Fruit fly (Drosophila melanogaster) whole organism, embryonic: ENCODE results near the gene Pss.

Source experiments
- BtbVII ChIP-seq: fragments of 200-800 bp; sonication (Bioruptor generic); optimal IDR thresholded peaks from 3 replicates; lab custom pipeline; 2017; ENCODE audit warnings: missing biosample characterization, mild to moderate bottlenecking, missing genetic modification characterization
- CG12071 ChIP-seq: fragments of 200-800 bp; sonication (Bioruptor generic); optimal IDR thresholded peaks from 3 replicates; lab custom pipeline; 2018; ENCODE audit warnings: missing biosample characterization, mild to moderate bottlenecking, missing genetic modification characterization
- CG12659 ChIP-seq: fragments of 200-800 bp; sonication (Bioruptor generic); optimal IDR thresholded peaks from 3 replicates; lab custom pipeline; 2017; ENCODE audit warnings: mild to moderate bottlenecking, missing biosample characterization, missing genetic modification reagents, missing genetic modification characterization
- CG15601 ChIP-seq: fragments of 200-800 bp; sonication (Bioruptor generic); optimal IDR thresholded peaks from 3 replicates; lab custom pipeline; 2019; ENCODE audit warnings: missing biosample characterization, mild to moderate bottlenecking, missing genetic modification characterization, moderate library complexity
- CG16779 ChIP-seq: fragments of 200-800 bp; sonication (Bioruptor generic); IDR thresholded peaks from 2 replicates; pipeline ENCODE4 v1.3.6; 2022; ENCODE audit warnings: missing biosample characterization, missing genetic modification characterization
- CG17829 ChIP-seq: fragments of 200-800 bp; optimal IDR thresholded peaks from 2 replicates; lab custom pipeline; 2019; ENCODE audit warnings: missing biosample characterization, mild to moderate bottlenecking, missing genetic modification characterization, moderate library complexity
- CG1792 ChIP-seq: fragments of 200-800 bp; sonication (Bioruptor generic); optimal IDR thresholded peaks from 2 replicates; lab custom pipeline; 2016; ENCODE audit warnings: missing biosample characterization, missing genetic modification characterization
- CG18476 ChIP-seq: fragments of 200-800 bp; sonication (Bioruptor generic); optimal IDR thresholded peaks from 2 replicates; lab custom pipeline; 2016; ENCODE audit warnings: missing biosample characterization, mild to moderate bottlenecking, missing genetic modification characterization
- CG2199 ChIP-seq: fragments of 200-800 bp; sonication (Bioruptor generic); IDR thresholded peaks from 3 replicates; pipeline ENCODE4 v1.3.6; 2022; ENCODE audit warnings: missing biosample characterization, missing genetic modification characterization
- CG2712 ChIP-seq: fragments of 200-800 bp; optimal IDR thresholded peaks from 3 replicates; lab custom pipeline; 2019; ENCODE audit warnings: missing biosample characterization, mild to moderate bottlenecking, missing genetic modification characterization, moderate library complexity
- CG30403 ChIP-seq: fragments of 200-800 bp; sonication (Bioruptor generic); optimal IDR thresholded peaks from 3 replicates; lab custom pipeline; 2016; ENCODE audit warnings: missing biosample characterization, missing genetic modification characterization
- CG32532 ChIP-seq: fragments of 200-800 bp; sonication (Bioruptor generic); IDR thresholded peaks from 2 replicates; pipeline ENCODE4 v1.3.6; 2022; ENCODE audit warnings: missing biosample characterization, missing genetic modification characterization
- CG33213 ChIP-seq: fragments of 200-800 bp; sonication (Bioruptor generic); optimal IDR thresholded peaks from 3 replicates; lab custom pipeline; 2016; ENCODE audit warnings: missing biosample characterization, missing genetic modification characterization
- CG33557 ChIP-seq: fragments of 200-800 bp; sonication (Bioruptor generic); optimal IDR thresholded peaks from 2 replicates; lab custom pipeline; 2019; ENCODE audit warnings: missing biosample characterization, mild to moderate bottlenecking, missing genetic modification characterization, moderate library complexity
- CG3726 ChIP-seq: fragments of 200-800 bp; sonication (Bioruptor generic); IDR thresholded peaks from 3 replicates; pipeline ENCODE4, ENCODE4 v1.3.6; 2022; ENCODE audit warnings: missing biosample characterization, missing genetic modification characterization
- CG42726 ChIP-seq: fragments of 200-800 bp; sonication (Bioruptor generic); IDR thresholded peaks from 2 replicates; pipeline ENCODE4 v1.3.6; 2022; ENCODE audit warnings: missing biosample characterization, missing genetic modification characterization; ENCODE audit not compliant: partially characterized antibody
- CG7745 ChIP-seq: fragments of 200-800 bp; sonication (Bioruptor generic); optimal IDR thresholded peaks from 2 replicates; lab custom pipeline; 2018; ENCODE audit warnings: missing biosample characterization, mild to moderate bottlenecking, missing genetic modification characterization, moderate library complexity
- CG9215 ChIP-seq: fragments of 200-800 bp; sonication (Bioruptor generic); IDR thresholded peaks from 2 replicates; pipeline ENCODE4 v1.3.6; 2022; ENCODE audit warnings: missing biosample characterization, missing genetic modification characterization
- D ChIP-seq, 2 experiments: fragments of 200-800 bp in 1 of 2; fragments of >200 bp in 1 of 2; sonication (Bioruptor generic) in 1 of 2; optimal IDR thresholded peaks; 2 replicates in 1 of 2; 3 replicates in 1 of 2; lab custom pipeline; 2017; ENCODE audit warnings: mild to moderate bottlenecking in 1 of 2, missing biosample characterization in 1 of 2, missing genetic modification characterization in 1 of 2, missing genetic modification reagents in 1 of 2
- Dad ChIP-seq: fragments of 200-800 bp; sonication (Bioruptor generic); optimal IDR thresholded peaks from 3 replicates; lab custom pipeline; 2016; ENCODE audit warnings: missing biosample characterization, missing genetic modification characterization
- Dfd ChIP-seq, 2 experiments: fragments of >200 bp; optimal IDR thresholded peaks; 2 replicates each; lab custom pipeline; 2017; ENCODE audit warnings: missing biosample characterization in 2 of 2, missing genetic modification characterization in 2 of 2
- Dref ChIP-seq: fragments of 200-800 bp; sonication (Bioruptor generic); IDR thresholded peaks from 2 replicates; pipeline ENCODE4 v1.3.6; 2022; ENCODE audit warnings: missing biosample characterization, missing genetic modification characterization
- H15 ChIP-seq: fragments of 200-800 bp; sonication (Bioruptor generic); IDR thresholded peaks from 3 replicates; pipeline ENCODE4 v1.3.6; 2022; ENCODE audit warnings: missing biosample characterization, missing genetic modification characterization
- Lpt ChIP-seq: fragments of >200 bp; optimal IDR thresholded peaks from 2 replicates; lab custom pipeline; 2018; ENCODE audit warnings: missing biosample characterization, missing genetic modification characterization
- NC2β ChIP-seq: fragments of 200-800 bp; sonication (Bioruptor generic); optimal IDR thresholded peaks from 2 replicates; lab custom pipeline; 2016; ENCODE audit warnings: missing biosample characterization, missing genetic modification characterization
- Nf-YB ChIP-seq: fragments of 200-800 bp; sonication (Bioruptor generic); optimal IDR thresholded peaks from 3 replicates; lab custom pipeline; 2019; ENCODE audit warnings: missing biosample characterization, mild to moderate bottlenecking, missing genetic modification characterization, moderate library complexity
- NfI ChIP-seq: fragments of 200-800 bp; sonication (Bioruptor generic); optimal IDR thresholded peaks from 3 replicates; lab custom pipeline; 2018; ENCODE audit warnings: missing biosample characterization, mild to moderate bottlenecking, missing genetic modification characterization, moderate library complexity
- Sin3A ChIP-seq: fragments of >200 bp; optimal IDR thresholded peaks from 2 replicates; lab custom pipeline; 2018
- Six4 ChIP-seq: fragments of 200-800 bp; sonication (Bioruptor generic); optimal IDR thresholded peaks from 2 replicates; lab custom pipeline; 2016; ENCODE audit warnings: missing biosample characterization, missing genetic modification characterization
- Sox100B ChIP-seq: fragments of 200-800 bp; sonication (Bioruptor generic); optimal IDR thresholded peaks from 3 replicates; lab custom pipeline; 2018; ENCODE audit warnings: missing biosample characterization, mild to moderate bottlenecking, missing genetic modification characterization
- Sry-β ChIP-seq: fragments of 200-800 bp; sonication (Bioruptor generic); optimal IDR thresholded peaks from 2 replicates; lab custom pipeline; 2018; ENCODE audit warnings: missing biosample characterization, mild to moderate bottlenecking, missing genetic modification characterization, moderate library complexity
- Ssrp ChIP-seq: fragments of 200-800 bp; sonication (Bioruptor generic); optimal IDR thresholded peaks from 2 replicates; lab custom pipeline; 2018; ENCODE audit warnings: missing biosample characterization, mild to moderate bottlenecking, missing genetic modification characterization, moderate library complexity
- TFAM ChIP-seq: fragments of 200-800 bp; sonication (Bioruptor generic); optimal IDR thresholded peaks from 2 replicates; lab custom pipeline; 2017; ENCODE audit warnings: missing biosample characterization, missing genetic modification characterization, inconsistent platforms
- aop ChIP-seq: fragments of 200-800 bp; sonication (Bioruptor generic); IDR thresholded peaks from 2 replicates; pipeline ENCODE4 v1.3.6; 2022; ENCODE audit warnings: missing biosample characterization, missing genetic modification characterization
- ato ChIP-seq: fragments of 200-800 bp; sonication (Bioruptor generic); IDR thresholded peaks from 2 replicates; pipeline ENCODE4 v1.3.6; 2022; ENCODE audit warnings: missing biosample characterization, missing genetic modification characterization; ENCODE audit not compliant: partially characterized antibody
- bigmax ChIP-seq: fragments of 200-800 bp; sonication (Bioruptor generic); optimal IDR thresholded peaks from 2 replicates; lab custom pipeline; 2018; ENCODE audit warnings: missing biosample characterization, mild to moderate bottlenecking, missing genetic modification characterization
- ems ChIP-seq: fragments of 200-800 bp; sonication (Bioruptor generic); optimal IDR thresholded peaks from 3 replicates; lab custom pipeline; 2016; ENCODE audit warnings: missing biosample characterization, missing genetic modification characterization
- gcm ChIP-seq: fragments of 200-800 bp; sonication (Bioruptor generic); optimal IDR thresholded peaks from 2 replicates; lab custom pipeline; 2019; ENCODE audit warnings: missing biosample characterization, mild to moderate bottlenecking, missing genetic modification characterization, moderate library complexity
- hbn ChIP-seq: fragments of 200-800 bp; sonication (Bioruptor generic); IDR thresholded peaks from 2 replicates; pipeline ENCODE4 v1.3.6; 2022; ENCODE audit warnings: missing biosample characterization, missing genetic modification characterization; ENCODE audit not compliant: partially characterized antibody
- lbe ChIP-seq: fragments of 200-800 bp; sonication (Bioruptor generic); optimal IDR thresholded peaks from 2 replicates; lab custom pipeline; 2016; ENCODE audit warnings: missing biosample characterization, mild to moderate bottlenecking, missing genetic modification characterization
- odd ChIP-seq: fragments of 200-800 bp; sonication (Bioruptor generic); optimal IDR thresholded peaks from 2 replicates; lab custom pipeline; 2017; ENCODE audit warnings: missing biosample characterization, mild to moderate bottlenecking, missing genetic modification characterization
- otp ChIP-seq: fragments of 200-800 bp; sonication (Bioruptor generic); IDR thresholded peaks from 3 replicates; pipeline ENCODE4, ENCODE4 v1.3.6; 2022; ENCODE audit warnings: missing biosample characterization, missing genetic modification characterization
- sim ChIP-seq: fragments of 200-800 bp; sonication (Bioruptor generic); IDR thresholded peaks from 2 replicates; pipeline ENCODE4 v1.3.6; 2022; ENCODE audit warnings: missing biosample characterization, missing genetic modification characterization
- wek ChIP-seq: fragments of 200-800 bp; sonication (Bioruptor generic); optimal IDR thresholded peaks from 3 replicates; lab custom pipeline; 2018; ENCODE audit warnings: missing biosample characterization, mild to moderate bottlenecking, missing genetic modification characterization, moderate library complexity
- zen2 ChIP-seq: fragments of 200-800 bp; sonication (Bioruptor generic); IDR thresholded peaks from 3 replicates; pipeline ENCODE4 v1.3.6; 2022; ENCODE audit warnings: missing biosample characterization, missing genetic modification characterization; ENCODE audit not compliant: partially characterized antibody

Pss gene

DNA sequence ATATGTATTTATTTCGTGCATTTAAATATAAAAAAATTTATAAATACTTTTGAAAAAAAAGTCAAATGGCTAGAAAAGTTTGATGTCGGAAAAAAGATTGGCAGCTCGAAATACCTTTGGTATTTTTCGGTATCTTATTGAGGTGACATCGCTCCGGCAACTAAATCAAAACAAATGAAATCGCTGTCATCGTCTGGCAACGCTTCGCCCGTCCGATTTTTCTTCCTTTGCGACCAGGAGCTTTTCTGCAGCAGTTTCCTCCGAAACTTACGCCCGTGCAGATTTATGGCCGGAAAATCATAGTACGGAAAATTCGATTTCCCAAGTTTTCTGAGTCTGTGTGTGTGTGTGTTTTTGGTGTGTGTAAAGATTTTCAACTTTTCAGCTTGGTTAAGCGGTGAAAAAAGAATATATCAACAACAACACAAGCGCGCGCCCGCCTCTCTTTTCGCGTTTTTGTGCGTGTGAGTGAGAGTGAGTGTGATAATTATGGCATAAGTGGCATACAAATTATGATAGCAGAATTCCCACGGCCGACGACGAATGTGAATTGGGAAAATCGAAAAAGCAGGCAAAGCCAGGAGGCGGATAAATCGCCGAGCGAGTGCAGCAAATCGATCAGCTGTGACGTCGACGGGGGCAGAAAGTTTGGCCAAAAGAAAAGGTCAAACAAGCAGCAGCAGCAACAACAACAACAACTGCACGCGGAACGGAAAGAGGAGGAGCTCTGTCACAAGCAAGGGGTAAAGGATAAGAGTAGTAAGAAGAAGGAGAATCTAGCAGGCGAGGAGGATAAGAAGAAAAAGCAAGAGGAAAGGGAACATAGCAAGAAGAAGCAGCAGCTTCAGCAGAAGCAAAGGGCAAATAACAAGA lies 28.6 kb downstream of the Pss start, which contains the start of gene CG32425 (continued):
- TF ChIP-seq zen2 (GFP tag; lab: Robert Waterston, UW) = no peak

DNA sequence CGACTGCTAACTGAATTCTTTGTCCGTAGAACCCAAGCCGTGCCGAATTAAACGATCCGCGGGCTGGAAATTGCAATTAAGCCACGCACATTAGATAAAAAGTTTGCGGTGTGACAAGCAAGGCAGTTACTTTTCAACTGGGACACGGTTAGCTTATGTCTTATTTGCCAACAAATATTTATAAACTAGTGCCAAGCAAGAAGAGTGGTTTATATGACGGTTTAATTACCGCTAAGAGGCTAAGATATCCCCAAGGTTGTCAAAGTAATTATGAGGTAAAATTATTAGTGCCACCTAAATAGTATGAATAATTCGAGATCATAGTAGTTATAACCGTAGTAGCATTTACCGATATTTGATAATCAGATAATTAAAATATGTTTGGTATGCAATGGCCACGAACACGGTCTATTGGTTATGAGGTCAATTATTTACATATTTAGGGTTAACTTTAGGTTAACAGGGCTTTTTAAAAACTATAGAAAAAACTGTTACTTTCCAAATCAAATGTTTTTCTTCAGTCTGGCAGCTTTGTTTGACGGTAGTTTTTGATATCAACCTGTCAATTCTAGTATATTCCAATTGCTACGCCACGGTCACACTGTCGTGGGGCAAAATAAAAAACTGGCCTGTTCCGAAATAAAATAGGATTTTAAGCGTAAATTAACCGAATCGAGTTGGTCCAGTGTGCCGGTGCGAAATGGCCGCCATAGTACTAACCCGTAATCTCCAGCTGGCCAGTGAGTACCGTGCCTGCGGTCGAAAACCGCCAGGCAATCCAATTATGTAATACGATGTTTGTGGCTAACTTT lies 31.0 kb downstream of the Pss start, which contains the start of gene ZnT77C:
Gene ZnT77C (minus strand): TSS at position 142 of the 812 bp plus-strand sequence.
- TF ChIP-seq CG12071 (GFP tag; lab: Kevin White, UChicago) = no peak
- peak; percentile 22 for TF ChIP-seq CG12659 (GFP tag; lab: Kevin White, UChicago)
- no peak for TF ChIP-seq Dad (GFP tag; lab: Kevin White, UChicago)
- no peak for TF ChIP-seq CG2712 (tag; lab: Kevin White, UChicago)
- no peak for TF ChIP-seq Sry-β (GFP tag; lab: Kevin White, UChicago)
- no peak for TF ChIP-seq ato (GFP tag; lab: Robert Waterston, UW)
- no peak for TF ChIP-seq CG9215 (GFP tag; lab: Robert Waterston, UW)
- TF ChIP-seq TFAM (GFP tag; lab: Kevin White, UChicago) = no peak
- TF ChIP-seq CG33557 = no peak
- no peak for TF ChIP-seq CG2199 (GFP tag; lab: Robert Waterston, UW)
- TF ChIP-seq lbe (GFP tag; lab: Kevin White, UChicago) = no peak
- TF ChIP-seq aop = no peak
- no peak; the same call in 1 of the 2 replicates for TF ChIP-seq Dref (GFP tag; lab: Robert Waterston, UW)
- no peak for TF ChIP-seq CG16779 (GFP tag; lab: Robert Waterston, UW)
- TF ChIP-seq otp (GFP tag; lab: Robert Waterston, UW) = no peak
- TF ChIP-seq CG15601 (tag; lab: Kevin White, UChicago) = no peak
- TF ChIP-seq Six4 (GFP tag; lab: Kevin White, UChicago) = no peak
- peak; percentile 31 for TF ChIP-seq Sin3A (lab: Kevin White, UChicago)
- no peak for TF ChIP-seq Ssrp (tag; lab: Kevin White, UChicago)
- TF ChIP-seq Nf-YB (GFP tag; lab: Kevin White, UChicago) = no peak
- no peak for TF ChIP-seq Lpt (GFP tag; lab: Kevin White, UChicago)
- TF ChIP-seq sim (GFP tag; lab: Robert Waterston, UW) = no peak
- TF ChIP-seq hbn = no peak
- TF ChIP-seq ems = no peak
- no peak for TF ChIP-seq CG1792 (GFP tag; lab: Kevin White, UChicago)
- TF ChIP-seq CG3726 (GFP tag; lab: Robert Waterston, UW) = no peak
- TF ChIP-seq CG18476 = no peak
- no peak for TF ChIP-seq BtbVII
- TF ChIP-seq NfI = no peak
- no peak for TF ChIP-seq D (optimal IDR thresholded peaks at IDR 0.05; lab: Kevin White, UChicago)
- no peak for TF ChIP-seq D (GFP tag; optimal IDR thresholded peaks at IDR 0.05; lab: Kevin White, UChicago)
- TF ChIP-seq CG7745 (tag; lab: Kevin White, UChicago) = no peak
- no peak for TF ChIP-seq gcm (GFP tag; lab: Kevin White, UChicago)
- no peak for TF ChIP-seq H15 (GFP tag; lab: Robert Waterston, UW)
- no peak for TF ChIP-seq Dfd (GFP tag; optimal IDR thresholded peaks at IDR 0.05; lab: Kevin White, UChicago)
- peak; percentile 72 for TF ChIP-seq CG33213 (GFP tag; lab: Kevin White, UChicago)
- peak; percentile 6 for TF ChIP-seq CG17829 (tag; lab: Kevin White, UChicago)
- TF ChIP-seq CG32532 (GFP tag; lab: Robert Waterston, UW) = no peak
- TF ChIP-seq bigmax (GFP tag; lab: Kevin White, UChicago) = peak; percentile 56
- TF ChIP-seq Sox100B = no peak
- no peak for TF ChIP-seq NC2β (GFP tag; lab: Kevin White, UChicago)
- no peak for TF ChIP-seq CG42726 (GFP tag; lab: Robert Waterston, UW)
- TF ChIP-seq odd (GFP tag; lab: Kevin White, UChicago) = no peak
- no peak for TF ChIP-seq CG30403 (GFP tag; lab: Kevin White, UChicago)
- no peak for TF ChIP-seq wek (GFP tag; lab: Kevin White, UChicago)
